Worm (Caenorhabditis elegans) whole organism, L1 larva: ENCODE measurements around the gene luc-7L.

Experiments used
- fos-1 ChIP-seq: fragments of 150-350 bp; optimal IDR thresholded peaks from 2 replicates; lab custom pipeline; 2014; ENCODE audit warnings: missing biosample characterization, missing genetic modification characterization
- lin-15B ChIP-seq: fragments of 150-350 bp; sonication (generic microtip); optimal IDR thresholded peaks from 3 replicates; lab custom pipeline; 2014; ENCODE audit warnings: missing biosample characterization, missing genetic modification characterization
- lsy-2 ChIP-seq, 2 experiments: fragments of 150-350 bp; optimal IDR thresholded peaks; 2 replicates each; lab custom pipeline; 2014; ENCODE audit warnings: missing biosample characterization in 2 of 2, missing genetic modification characterization in 2 of 2
- nhr-237 ChIP-seq: fragments of 150-350 bp; optimal IDR thresholded peaks from 2 replicates; lab custom pipeline; 2014; ENCODE audit warnings: missing biosample characterization, missing genetic modification characterization
- snpc-4 ChIP-seq: fragments of 150-350 bp; optimal IDR thresholded peaks from 2 replicates; lab custom pipeline; 2014; ENCODE audit warnings: missing biosample characterization, missing genetic modification characterization
- unc-62 ChIP-seq: fragments of 150-350 bp; optimal IDR thresholded peaks from 2 replicates; lab custom pipeline; 2014; ENCODE audit warnings: missing biosample characterization, missing genetic modification reagents, missing genetic modification characterization

DNA sequence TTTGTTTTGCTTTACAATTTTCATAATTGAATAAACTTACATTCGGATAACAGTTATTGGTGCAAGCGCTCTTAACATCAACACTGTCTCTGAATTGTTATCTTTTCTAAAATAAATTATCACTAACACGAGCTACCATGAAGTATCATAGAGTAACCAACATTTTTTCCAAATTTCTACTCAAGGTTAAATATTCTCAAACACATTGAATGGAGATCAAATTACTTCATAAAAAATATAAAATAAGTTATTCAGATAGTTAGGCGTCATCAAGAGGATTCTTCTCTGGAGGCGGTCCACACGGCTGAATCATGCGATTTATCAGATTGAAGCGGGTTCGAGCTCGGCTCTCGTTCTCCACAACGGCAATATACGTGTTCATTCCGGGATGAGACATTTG, 8.9 kb downstream of the luc-7L start, which contains the start of gene B0495.5:
- TF ChIP-seq nhr-237 (tag; lab: Kevin White, UChicago) (no peak), snpc-4 (no peak), unc-62 (GFP tag; lab: Kevin White, UChicago) (no peak), lsy-2 (tag; optimal IDR thresholded peaks at IDR 0.05; lab: Kevin White, UChicago) (no peak), lin-15B (tag; lab: Kevin White, UChicago) (no peak), fos-1 (tag; lab: Kevin White, UChicago) (no peak)
